Fruit fly (Drosophila melanogaster): Measurements from ENCODE around the gene Ubc2.

Ubc2 gene

DNA sequence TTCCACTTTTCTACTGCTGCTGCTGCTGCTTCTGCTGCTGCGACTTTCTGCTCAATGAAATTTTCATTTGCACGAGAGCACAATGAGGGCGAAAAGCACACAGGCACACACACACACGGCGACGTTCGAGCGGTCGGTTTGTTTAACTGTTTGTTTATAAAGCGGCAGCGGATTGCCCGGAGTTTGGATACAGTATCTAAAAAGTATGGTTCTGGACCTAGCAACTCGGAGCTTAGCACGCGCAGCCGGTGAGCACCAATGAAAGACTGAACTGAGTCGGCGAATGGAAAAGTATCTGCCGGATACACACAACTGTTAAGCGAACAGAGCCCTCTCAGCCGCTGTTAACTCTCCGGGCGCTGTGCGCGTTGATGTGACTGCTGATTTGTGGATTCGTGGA lies 11.8 kb downstream of the Ubc2 start, which contains the start of gene CG17124 (continued):
- peak; percentile 52 for TF ChIP-seq sens (GFP tag)
- TF ChIP-seq pum (GFP tag; optimal IDR thresholded peaks at IDR 0.05), result no peak
- TF ChIP-seq fd102C (GFP tag; optimal IDR thresholded peaks at IDR 0.05), result no peak
- TF ChIP-seq CG6765 (GFP tag; optimal IDR thresholded peaks at IDR 0.05), result peak; percentile 74
- TF ChIP-seq Hr39 (optimal IDR thresholded peaks at IDR 0.05), result no peak
- TF ChIP-seq CG10654 (GFP tag; optimal IDR thresholded peaks at IDR 0.05), result no peak
- TF ChIP-seq Sox100B (GFP tag; optimal IDR thresholded peaks at IDR 0.05), result no peak
- TF ChIP-seq az2 (GFP tag; optimal IDR thresholded peaks at IDR 0.05), result no peak
- no peak for TF ChIP-seq vnd (GFP tag; IDR thresholded peaks at IDR 0.05; ENCODE audit: partially characterized antibody)
- no peak for TF ChIP-seq CG7745 (tag; optimal IDR thresholded peaks at IDR 0.05)
- no peak for TF ChIP-seq CG31388 (GFP tag; optimal IDR thresholded peaks at IDR 0.05)
- no peak for TF ChIP-seq CG4820 (GFP tag; optimal IDR thresholded peaks at IDR 0.05)
- TF ChIP-seq CG10543 (GFP tag; optimal IDR thresholded peaks at IDR 0.05), result peak; percentile 74
- TF ChIP-seq h (optimal IDR thresholded peaks at IDR 0.05), result no peak
- peak; percentile 87 for TF ChIP-seq abd-A (tag; optimal IDR thresholded peaks at IDR 0.05)
- no peak for TF ChIP-seq Six4 (GFP tag; optimal IDR thresholded peaks at IDR 0.05)
- TF ChIP-seq H2.0 (GFP tag; IDR thresholded peaks at IDR 0.05), result no peak
- TF ChIP-seq ara (GFP tag; IDR thresholded peaks at IDR 0.05), result peak; percentile 45; the same call in 1 of the 2 replicates
- peak; percentile 18 for TF ChIP-seq bcd (GFP tag; optimal IDR thresholded peaks at IDR 0.05)
- TF ChIP-seq CG8388 (GFP tag; optimal IDR thresholded peaks at IDR 0.05), result no peak
- TF ChIP-seq Dad (GFP tag; optimal IDR thresholded peaks at IDR 0.05), result no peak
- peak; percentile 9 for TF ChIP-seq Blimp-1 (GFP tag; optimal IDR thresholded peaks at IDR 0.05)
- peak; percentile 70 for TF ChIP-seq gro (GFP tag; optimal IDR thresholded peaks at IDR 0.05)
- peak; percentile 29 for TF ChIP-seq unpg (GFP tag; optimal IDR thresholded peaks at IDR 0.05)
- TF ChIP-seq CG15601 (tag; optimal IDR thresholded peaks at IDR 0.05), result peak; percentile 22
- TF ChIP-seq CG14441 (GFP tag; IDR thresholded peaks at IDR 0.05), result no peak
- TF ChIP-seq tx (GFP tag; optimal IDR thresholded peaks at IDR 0.05), result no peak
- TF ChIP-seq sna (GFP tag; IDR thresholded peaks at IDR 0.05; ENCODE audit: partially characterized antibody), result 0 out of 2 replicates have a peak, but pooled peaks have one; percentile 15
- peak; percentile 77 for TF ChIP-seq CG12769 (tag; optimal IDR thresholded peaks at IDR 0.05)
- TF ChIP-seq dati (GFP tag; IDR thresholded peaks at IDR 0.05), result no peak
- no peak for TF ChIP-seq CG13775 (GFP tag; optimal IDR thresholded peaks at IDR 0.05)
- TF ChIP-seq CG4730 (GFP tag; IDR thresholded peaks at IDR 0.05), result 0 out of 2 replicates have a peak, but pooled peaks have one; percentile 11
- TF ChIP-seq sc (optimal IDR thresholded peaks at IDR 0.05), result no peak
- TF ChIP-seq sc (GFP tag; optimal IDR thresholded peaks at IDR 0.05), result no peak
- no peak for TF ChIP-seq Gug (GFP tag; IDR thresholded peaks at IDR 0.05)
- peak in 1 of 2 experiments; percentile 18 for TF ChIP-seq Hr51 (GFP tag; optimal IDR thresholded peaks at IDR 0.05)
- no peak for TF ChIP-seq CG14667 (GFP tag; IDR thresholded peaks at IDR 0.05)
- TF ChIP-seq CG11723 (GFP tag; optimal IDR thresholded peaks at IDR 0.05), result no peak
- peak; percentile 39 for TF ChIP-seq fd64A (GFP tag; optimal IDR thresholded peaks at IDR 0.05)
- no peak for TF ChIP-seq Hmx (GFP tag; optimal IDR thresholded peaks at IDR 0.05)
- no peak for TF ChIP-seq cad (GFP tag; optimal IDR thresholded peaks at IDR 0.05)
- TF ChIP-seq tna (GFP tag; IDR thresholded peaks at IDR 0.05; ENCODE audit: partially characterized antibody), result peak; percentile 49; the same call in 1 of the 2 replicates
- TF ChIP-seq lmd (GFP tag; IDR thresholded peaks at IDR 0.05), result no peak
- 0 out of 3 replicates have a peak, but pooled peaks have one; percentile 15 for TF ChIP-seq dysf (GFP tag; IDR thresholded peaks at IDR 0.05)
- no peak for TF ChIP-seq CG12104 (GFP tag; optimal IDR thresholded peaks at IDR 0.05)
- no peak for TF ChIP-seq CG2116 (GFP tag; optimal IDR thresholded peaks at IDR 0.05)
- no peak for TF ChIP-seq Mrtf (GFP tag; IDR thresholded peaks at IDR 0.05)
- no peak for TF ChIP-seq toy (GFP tag; IDR thresholded peaks at IDR 0.05)
- no peak for TF ChIP-seq tin (GFP tag; optimal IDR thresholded peaks at IDR 0.05)
- TF ChIP-seq shn (GFP tag; optimal IDR thresholded peaks at IDR 0.05), result no peak
- no peak for TF ChIP-seq hkb (optimal IDR thresholded peaks at IDR 0.05)
- TF ChIP-seq hkb (GFP tag; IDR thresholded peaks at IDR 0.05), result peak; percentile 62
- no peak for TF ChIP-seq Atf-2 (GFP tag; optimal IDR thresholded peaks at IDR 0.05)

All from whole organism, embryonic.